Fruit fly (Drosophila melanogaster) S2 (cell line): ENCODE results near the gene CG13022.

Source experiments
- CG8478 ChIP-seq: fragments of >200 bp; optimal IDR thresholded peaks from 2 replicates; lab custom pipeline; 2018
- CTCF ChIP-seq, 2 experiments: fragments of >200 bp; optimal IDR thresholded peaks; 2 replicates each; lab custom pipeline; 2018

dm6 chr3L:16956003-16956767 lies 17.4 kb upstream of the CG13022 start:
- TF ChIP-seq CTCF (optimal IDR thresholded peaks at IDR 0.05; lab: Kevin White, UChicago) = no peak
- TF ChIP-seq CG8478 = no peak
